Worm (Caenorhabditis elegans) whole organism, L4/young adult: Measurements from ENCODE around the gene ant-1.1.

Experiments used
- W03F9.2 ChIP-seq: fragments of 150-350 bp; optimal IDR thresholded peaks from 2 replicates; lab custom pipeline; 2014; ENCODE audit warnings: missing biosample characterization, missing genetic modification characterization
- him-1 ChIP-seq: sonication (generic microtip); optimal IDR thresholded peaks from 2 replicates; lab custom pipeline; 2016; ENCODE audit warnings: missing genotype, missing genetic modification reagents, missing genetic modification characterization, missing compliant biosample characterization

DNA sequence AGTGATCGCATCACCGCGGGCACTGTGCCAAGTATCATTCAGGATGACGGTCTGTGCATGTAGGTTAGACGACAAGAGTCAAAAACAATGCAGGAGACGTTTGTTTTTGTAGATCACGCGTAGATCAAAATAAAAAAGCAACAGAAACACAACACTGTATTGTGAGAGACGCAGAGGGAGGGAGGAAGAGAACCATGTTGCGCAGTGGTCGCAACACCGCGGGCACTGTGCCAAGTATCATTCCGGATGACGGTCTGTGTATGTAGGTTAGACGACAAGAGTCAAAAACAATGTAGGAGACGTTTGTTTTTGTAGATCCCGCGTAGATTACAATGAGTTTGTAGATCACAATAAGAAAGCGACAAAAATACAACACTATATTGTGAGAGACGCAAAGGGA is 44.0 kb upstream of the ant-1.1 start:
- no peak for TF ChIP-seq W03F9.2 (tag; lab: Kevin White, UChicago)
- no peak for TF ChIP-seq him-1 (tag; lab: Kevin White, UChicago)
